Worm (Caenorhabditis elegans): ENCODE results near the gene F47B8.18.

- no peak for TF ChIP-seq med-1 (GFP tag; optimal IDR thresholded peaks at IDR 0.05; ENCODE audit: insufficient read depth)
- no peak for TF ChIP-seq klf-2 (GFP tag; conservative IDR thresholded peaks at IDR 0.05)
- TF ChIP-seq ztf-29 (GFP tag; IDR thresholded peaks at IDR 0.05), result no peak
- TF ChIP-seq cog-1 (tag; optimal IDR thresholded peaks at IDR 0.05), result no peak
- TF ChIP-seq tab-1 (GFP tag; IDR thresholded peaks at IDR 0.05), result no peak
- TF ChIP-seq ztf-23 (GFP tag; IDR thresholded peaks at IDR 0.05), result no peak
- TF ChIP-seq T22C8.4 (GFP tag; IDR thresholded peaks at IDR 0.05), result no peak
- TF ChIP-seq flt-1 (GFP tag; IDR thresholded peaks at IDR 0.05), result no peak
These were observed 45.5 kb downstream of the F47B8.18 start, which contains the start of gene srt-33 for ce11 chrV:14279777-14280176.

All from whole organism, midembryonic.